Fruit fly (Drosophila melanogaster) whole organism, embryonic: ENCODE measurements around the gene Cad88C.

Experiments
- ATbp ChIP-seq: fragments of 200-800 bp; sonication (Bioruptor generic); optimal IDR thresholded peaks from 2 replicates; lab custom pipeline; 2017; ENCODE audit warnings: missing biosample characterization, mild to moderate bottlenecking, missing genetic modification characterization, missing genetic modification reagents
- Aef1 ChIP-seq: fragments of 200-800 bp; sonication (Bioruptor generic); IDR thresholded peaks from 3 replicates; pipeline ENCODE4 v1.3.6; 2022; ENCODE audit warnings: missing biosample characterization, missing genetic modification characterization
- B-H2 ChIP-seq: fragments of 200-800 bp; sonication (Bioruptor generic); optimal IDR thresholded peaks from 2 replicates; lab custom pipeline; 2018; ENCODE audit warnings: missing biosample characterization, mild to moderate bottlenecking, missing genetic modification characterization
- CG10462 ChIP-seq: fragments of 200-800 bp; sonication (Bioruptor generic); optimal IDR thresholded peaks from 2 replicates; lab custom pipeline; 2016; ENCODE audit warnings: missing biosample characterization, missing genetic modification characterization
- CG11093 ChIP-seq: fragments of 200-800 bp; sonication (Bioruptor generic); IDR thresholded peaks from 3 replicates; pipeline ENCODE4 v1.3.6; 2022; ENCODE audit warnings: missing biosample characterization, missing genetic modification characterization
- CG13624 ChIP-seq: fragments of 200-800 bp; sonication (Bioruptor generic); optimal IDR thresholded peaks from 2 replicates; lab custom pipeline; 2016; ENCODE audit warnings: missing biosample characterization, missing genetic modification characterization
- CG1529 ChIP-seq: fragments of 200-800 bp; sonication (Bioruptor generic); optimal IDR thresholded peaks from 3 replicates; lab custom pipeline; 2018; ENCODE audit warnings: missing biosample characterization, missing genetic modification characterization
- CG15601 ChIP-seq: fragments of 200-800 bp; sonication (Bioruptor generic); optimal IDR thresholded peaks from 3 replicates; lab custom pipeline; 2019; ENCODE audit warnings: missing biosample characterization, mild to moderate bottlenecking, missing genetic modification characterization, moderate library complexity
- CG15696 ChIP-seq: fragments of 200-800 bp; sonication (Bioruptor generic); optimal IDR thresholded peaks from 2 replicates; lab custom pipeline; 2019; ENCODE audit warnings: missing biosample characterization, mild to moderate bottlenecking, missing genetic modification characterization, moderate library complexity
- CG1603 ChIP-seq: fragments of 200-800 bp; sonication (Bioruptor generic); optimal IDR thresholded peaks from 2 replicates; lab custom pipeline; 2019; ENCODE audit warnings: missing biosample characterization, mild to moderate bottlenecking, missing genetic modification characterization, moderate library complexity
- CG16779 ChIP-seq: fragments of 200-800 bp; sonication (Bioruptor generic); IDR thresholded peaks from 2 replicates; pipeline ENCODE4 v1.3.6; 2022; ENCODE audit warnings: missing biosample characterization, missing genetic modification characterization
- CG17361 ChIP-seq: fragments of 200-800 bp; sonication (Bioruptor generic); IDR thresholded peaks from 3 replicates; pipeline ENCODE4 v1.3.6; 2022; ENCODE audit warnings: missing biosample characterization, missing genetic modification characterization
- CG34422 ChIP-seq: fragments of 200-800 bp; sonication (Bioruptor generic); IDR thresholded peaks from 3 replicates; pipeline ENCODE4 v1.3.6; 2022; ENCODE audit warnings: missing biosample characterization, missing genetic modification characterization
- CG7987 ChIP-seq: fragments of 200-800 bp; sonication (Bioruptor generic); optimal IDR thresholded peaks from 2 replicates; lab custom pipeline; 2018; ENCODE audit warnings: missing biosample characterization, mild to moderate bottlenecking, missing genetic modification characterization, moderate library complexity
- CG9817 ChIP-seq: fragments of 200-800 bp; sonication (Bioruptor generic); optimal IDR thresholded peaks from 2 replicates; lab custom pipeline; 2018; ENCODE audit warnings: missing biosample characterization, mild to moderate bottlenecking, missing genetic modification characterization, moderate library complexity
- CrebB ChIP-seq: fragments of 200-800 bp; sonication (Bioruptor generic); optimal IDR thresholded peaks from 3 replicates; lab custom pipeline; 2018; ENCODE audit warnings: missing biosample characterization, mild to moderate bottlenecking, missing genetic modification characterization
- Dbx ChIP-seq: fragments of 200-800 bp; sonication (Bioruptor generic); IDR thresholded peaks from 3 replicates; pipeline ENCODE4 v1.3.6; 2022; ENCODE audit warnings: missing biosample characterization, missing genetic modification characterization
- E2f1 ChIP-seq: fragments of 200-800 bp; sonication (Bioruptor generic); IDR thresholded peaks from 2 replicates; pipeline ENCODE4 v1.3.6; 2022; ENCODE audit warnings: missing biosample characterization, missing genetic modification characterization
- E2f2 ChIP-seq: fragments of 200-800 bp; sonication (Bioruptor generic); IDR thresholded peaks from 2 replicates; pipeline ENCODE4 v1.3.6; 2022; ENCODE audit warnings: missing biosample characterization, missing genetic modification characterization
- Fer1 ChIP-seq: fragments of 200-800 bp; sonication (Bioruptor generic); optimal IDR thresholded peaks from 2 replicates; lab custom pipeline; 2017; ENCODE audit warnings: missing biosample characterization, mild to moderate bottlenecking, missing genetic modification characterization
- HLH4C ChIP-seq: fragments of 200-800 bp; sonication (Bioruptor generic); IDR thresholded peaks from 3 replicates; pipeline ENCODE4 v1.3.6; 2022; ENCODE audit warnings: missing biosample characterization, missing genetic modification characterization; ENCODE audit not compliant: partially characterized antibody
- HLHmδ ChIP-seq: fragments of 200-800 bp; sonication (Bioruptor generic); optimal IDR thresholded peaks from 2 replicates; lab custom pipeline; 2018; ENCODE audit warnings: missing biosample characterization, mild to moderate bottlenecking, missing genetic modification characterization, moderate library complexity
- Hey ChIP-seq: fragments of 200-800 bp; sonication (Bioruptor generic); optimal IDR thresholded peaks from 3 replicates; lab custom pipeline; 2018; ENCODE audit warnings: missing biosample characterization, mild to moderate bottlenecking, missing genetic modification characterization
- Hmr ChIP-seq: fragments of 200-800 bp; sonication (Bioruptor generic); optimal IDR thresholded peaks from 3 replicates; lab custom pipeline; 2017; ENCODE audit warnings: mild to moderate bottlenecking, missing biosample characterization, missing genetic modification reagents, missing genetic modification characterization
- Oaz ChIP-seq: fragments of 200-800 bp; sonication (Bioruptor generic); IDR thresholded peaks from 2 replicates; pipeline ENCODE4 v1.3.6; 2022; ENCODE audit warnings: missing biosample characterization, missing genetic modification characterization
- Ravus ChIP-seq: fragments of 200-800 bp; sonication (Bioruptor generic); IDR thresholded peaks from 2 replicates; pipeline ENCODE4 v1.3.6; 2022; ENCODE audit warnings: missing biosample characterization, missing genetic modification characterization
- Scr ChIP-seq: fragments of 200-800 bp; sonication (Bioruptor generic); IDR thresholded peaks from 2 replicates; pipeline ENCODE4 v1.3.6; 2022; ENCODE audit warnings: missing biosample characterization, missing genetic modification characterization; ENCODE audit not compliant: partially characterized antibody
- Sry-β ChIP-seq: fragments of 200-800 bp; sonication (Bioruptor generic); optimal IDR thresholded peaks from 2 replicates; lab custom pipeline; 2018; ENCODE audit warnings: missing biosample characterization, mild to moderate bottlenecking, missing genetic modification characterization, moderate library complexity
- Taf1 ChIP-seq: fragments of 200-800 bp; sonication (Bioruptor generic); IDR thresholded peaks from 2 replicates; pipeline ENCODE4 v1.3.6; 2022; ENCODE audit warnings: missing biosample characterization, missing genetic modification characterization
- btn ChIP-seq: fragments of 200-800 bp; sonication (Bioruptor generic); optimal IDR thresholded peaks from 2 replicates; lab custom pipeline; 2016; ENCODE audit warnings: missing biosample characterization, missing genetic modification characterization
- chif ChIP-seq, 2 experiments: fragments of 200-800 bp; sonication (Bioruptor generic); optimal IDR thresholded peaks; 3 replicates each; lab custom pipeline; 2016; ENCODE audit warnings: missing biosample characterization in 2 of 2, missing genetic modification characterization in 2 of 2
- chn ChIP-seq: fragments of 200-800 bp; sonication (Bioruptor generic); optimal IDR thresholded peaks from 2 replicates; lab custom pipeline; 2016; ENCODE audit warnings: missing biosample characterization, missing genetic modification characterization
- corto ChIP-seq: fragments of 200-800 bp; sonication (Bioruptor generic); optimal IDR thresholded peaks from 2 replicates; lab custom pipeline; 2016; ENCODE audit warnings: missing biosample characterization, mild to moderate bottlenecking, missing genetic modification characterization, moderate library complexity
- dimm ChIP-seq: fragments of 200-800 bp; sonication (Bioruptor generic); IDR thresholded peaks from 2 replicates; pipeline ENCODE4 v1.3.6; 2022; ENCODE audit warnings: missing biosample characterization, missing genetic modification characterization
- fru ChIP-seq: fragments of >200 bp; optimal IDR thresholded peaks from 2 replicates; lab custom pipeline; 2017
- hth ChIP-seq: fragments of >200 bp; optimal IDR thresholded peaks from 2 replicates; lab custom pipeline; 2017; ENCODE audit warnings: inconsistent platforms
- jigr1 ChIP-seq: fragments of 200-800 bp; sonication (Bioruptor generic); IDR thresholded peaks from 3 replicates; pipeline ENCODE4 v1.3.6; 2022; ENCODE audit warnings: missing biosample characterization, missing genetic modification characterization
- lov ChIP-seq, 2 experiments: fragments of 200-800 bp in 1 of 2; fragments of >200 bp in 1 of 2; sonication (Bioruptor generic) in 1 of 2; IDR thresholded peaks in 1 of 2; optimal IDR thresholded peaks in 1 of 2; 2 replicates in 1 of 2; 3 replicates in 1 of 2; pipeline versions ENCODE4 v1.3.6 to Lab custom; 2017 to 2022; ENCODE audit warnings: missing biosample characterization in 1 of 2, missing genetic modification characterization in 1 of 2
- otp ChIP-seq: fragments of 200-800 bp; sonication (Bioruptor generic); IDR thresholded peaks from 3 replicates; pipeline ENCODE4, ENCODE4 v1.3.6; 2022; ENCODE audit warnings: missing biosample characterization, missing genetic modification characterization
- prd ChIP-seq, 3 experiments: fragments of >200 bp in 2 of 3; fragments of 200-800 bp in 1 of 3; sonication (Bioruptor generic) in 1 of 3; optimal IDR thresholded peaks in 2 of 3; IDR thresholded peaks in 1 of 3; 2 replicates in 2 of 3; 3 replicates in 1 of 3; pipeline versions ENCODE4 v1.3.6 to Lab custom; 2017 to 2022; ENCODE audit warnings: missing biosample characterization in 1 of 3, missing genetic modification characterization in 1 of 3
- repo ChIP-seq: fragments of 200-800 bp; sonication (Bioruptor generic); optimal IDR thresholded peaks from 2 replicates; lab custom pipeline; 2016; ENCODE audit warnings: missing biosample characterization, missing genetic modification characterization
- sima ChIP-seq: fragments of 200-800 bp; sonication (Bioruptor generic); optimal IDR thresholded peaks from 2 replicates; lab custom pipeline; 2016; ENCODE audit warnings: missing biosample characterization, missing genetic modification characterization
- slou ChIP-seq: fragments of 200-800 bp; sonication (Bioruptor generic); optimal IDR thresholded peaks from 3 replicates; lab custom pipeline; 2016; ENCODE audit warnings: missing biosample characterization, missing genetic modification characterization
- toy ChIP-seq: fragments of 200-800 bp; sonication (Bioruptor generic); IDR thresholded peaks from 2 replicates; pipeline ENCODE4 v1.3.6; 2022; ENCODE audit warnings: missing biosample characterization, missing genetic modification characterization
- trem ChIP-seq: fragments of 200-800 bp; optimal IDR thresholded peaks from 3 replicates; lab custom pipeline; 2019; ENCODE audit warnings: missing biosample characterization, mild to moderate bottlenecking, missing genetic modification characterization, moderate library complexity
- unc-4 ChIP-seq: fragments of 200-800 bp; sonication (Bioruptor generic); IDR thresholded peaks from 2 replicates; pipeline ENCODE4 v1.3.6; 2022; ENCODE audit warnings: missing biosample characterization, missing genetic modification characterization; ENCODE audit not compliant: partially characterized antibody
- wek ChIP-seq: fragments of 200-800 bp; sonication (Bioruptor generic); optimal IDR thresholded peaks from 3 replicates; lab custom pipeline; 2018; ENCODE audit warnings: missing biosample characterization, mild to moderate bottlenecking, missing genetic modification characterization, moderate library complexity
- zfh2 ChIP-seq: fragments of 200-800 bp; sonication (Bioruptor generic); optimal IDR thresholded peaks from 2 replicates; lab custom pipeline; 2016; ENCODE audit warnings: missing biosample characterization, missing genetic modification characterization

The Cad88C gene

dm6 chr3R:14625215-14626156 is 4.8 kb upstream of the Cad88C start, which contains the start of the genes put and His4r (continued):
- TF ChIP-seq unc-4 (GFP tag; lab: Robert Waterston, UW) (peak; percentile 50; the same call in 1 of the 2 replicates), CG17361 (peak; percentile 37; the same call in 1 of the 3 replicates), jigr1 (no peak), Hey (tag; lab: Kevin White, UChicago) (no peak), ATbp (GFP tag; lab: Kevin White, UChicago) (no peak), corto (GFP tag; lab: Kevin White, UChicago) (no peak), CG10462 (GFP tag; lab: Kevin White, UChicago) (no peak), Ravus (GFP tag; lab: Robert Waterston, UW) (no peak), Dbx (GFP tag; lab: Robert Waterston, UW) (0 out of 3 replicates have a peak, but pooled peaks have one; percentile 6), CG16779 (GFP tag; lab: Robert Waterston, UW) (no peak), CG9817 (no peak), E2f2 (GFP tag; lab: Robert Waterston, UW) (peak; percentile 53), Sry-β (GFP tag; lab: Kevin White, UChicago) (no peak), CG1603 (tag; lab: Kevin White, UChicago) (peak; percentile 81), lov (optimal IDR thresholded peaks at IDR 0.05; lab: Kevin White, UChicago) (no peak), lov (GFP tag; IDR thresholded peaks at IDR 0.05; lab: Robert Waterston, UW) (0 out of 3 replicates have a peak, but pooled peaks have one; percentile 50), wek (no peak), Hmr (peak; percentile 61), E2f1 (GFP tag; lab: Robert Waterston, UW) (no peak), CG13624 (GFP tag; lab: Kevin White, UChicago) (peak; percentile 49), repo (GFP tag; lab: Kevin White, UChicago) (peak; percentile 47), toy (GFP tag; lab: Robert Waterston, UW) (no peak), hth (lab: Kevin White, UChicago) (no peak), Scr (GFP tag; lab: Robert Waterston, UW) (peak; percentile 59), HLHmδ (GFP tag; lab: Kevin White, UChicago) (no peak), fru (lab: Kevin White, UChicago) (no peak), btn (GFP tag; lab: Kevin White, UChicago) (no peak), CG15601 (tag; lab: Kevin White, UChicago) (peak; percentile 41), otp (GFP tag; lab: Robert Waterston, UW) (no peak), CG1529 (no peak), Aef1 (GFP tag; lab: Robert Waterston, UW) (no peak), zfh2 (no peak), CrebB (tag; lab: Kevin White, UChicago) (peak; percentile 45), CG7987 (GFP tag; lab: Kevin White, UChicago) (peak; percentile 30), slou (no peak), Taf1 (GFP tag; lab: Robert Waterston, UW) (no peak), HLH4C (GFP tag; lab: Robert Waterston, UW) (peak; percentile 61; the same call in 2 of the 3 replicates), trem (peak; percentile 77), Oaz (no peak), sima (GFP tag; lab: Kevin White, UChicago) (no peak), B-H2 (GFP tag; lab: Kevin White, UChicago) (no peak), chn (GFP tag; lab: Kevin White, UChicago) (peak; percentile 43), prd (optimal IDR thresholded peaks at IDR 0.05; lab: Kevin White, UChicago) (no peak), prd (GFP tag; IDR thresholded peaks at IDR 0.05; lab: Robert Waterston, UW) (no peak), CG15696 (tag; lab: Kevin White, UChicago) (no peak), dimm (no peak), CG34422 (GFP tag; lab: Robert Waterston, UW) (peak; percentile 57; the same call in 1 of the 3 replicates), Fer1 (GFP tag; lab: Kevin White, UChicago) (no peak), chif (GFP tag; optimal IDR thresholded peaks at IDR 0.05; lab: Kevin White, UChicago) (no peak), CG11093 (GFP tag; lab: Robert Waterston, UW) (no peak)
